Worm (Caenorhabditis elegans): ENCODE data around the gene best-22.

best-22 gene

ce11 chrIV:12349639-12350038 is at the start of gene best-22:
TSS of gene best-22 (plus strand) at chrIV:12349939.
- TF ChIP-seq Y5F2A.4 (GFP tag; optimal IDR thresholded peaks at IDR 0.05): no peak
- no peak for TF ChIP-seq gei-8 (GFP tag; optimal IDR thresholded peaks at IDR 0.05)
- no peak for TF ChIP-seq ceh-62 (tag; optimal IDR thresholded peaks at IDR 0.05)
- no peak for TF ChIP-seq spr-3 (GFP tag; optimal IDR thresholded peaks at IDR 0.05)
- no peak for TF ChIP-seq pqm-1 (tag; optimal IDR thresholded peaks at IDR 0.05)
- TF ChIP-seq lin-38 (GFP tag; IDR thresholded peaks at IDR 0.05): no peak
- TF ChIP-seq skn-1 (tag; optimal IDR thresholded peaks at IDR 0.05): no peak
- no peak for TF ChIP-seq php-3 (GFP tag; IDR thresholded peaks at IDR 0.05)
- TF ChIP-seq lim-7 (GFP tag; IDR thresholded peaks at IDR 0.05): no peak
- TF ChIP-seq vab-7 (GFP tag; IDR thresholded peaks at IDR 0.05): no peak
- TF ChIP-seq unc-39 (tag; optimal IDR thresholded peaks at IDR 0.05): no peak
- TF ChIP-seq unc-130 (GFP tag; optimal IDR thresholded peaks at IDR 0.05): no peak

DNA sequence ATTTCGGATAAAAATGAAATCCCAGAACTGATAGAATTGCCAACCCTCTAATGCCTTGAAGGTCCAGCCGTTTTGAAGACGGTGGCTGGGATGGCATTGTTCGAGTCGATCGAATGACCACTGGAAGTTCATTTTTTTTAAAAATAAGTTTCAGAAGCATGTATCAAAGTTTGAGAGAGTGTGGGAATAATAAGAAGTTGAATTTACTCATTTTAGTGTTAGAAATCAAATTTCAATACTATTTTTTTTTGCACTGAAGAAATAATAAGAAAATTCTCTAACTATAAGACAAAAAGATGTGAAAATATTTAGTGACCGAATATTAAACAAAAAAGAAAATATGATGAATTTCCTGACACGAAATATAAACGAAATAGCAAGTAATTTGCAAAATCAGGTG is 48.6 kb upstream of the best-22 start, which contains the start of gene oac-59:
Gene oac-59 (minus strand): TSS at position 101 of the 400 bp plus-strand sequence.
- TF ChIP-seq aha-1 (tag) (peak; percentile 4), dve-1 (tag; optimal IDR thresholded peaks at IDR 0.05; ENCODE audit: insufficient read depth) (no peak), lim-7 (GFP tag; IDR thresholded peaks at IDR 0.05) (no peak), ZK546.5 (tag; optimal IDR thresholded peaks at IDR 0.05) (no peak), nhr-77 (tag; optimal IDR thresholded peaks at IDR 0.05) (no peak), daf-19 (GFP tag; conservative IDR thresholded peaks at IDR 0.05) (no peak)

ce11 chrIV:12302885-12303284 is 46.9 kb upstream of the best-22 start:
- TF ChIP-seq skn-1 (tag; optimal IDR thresholded peaks at IDR 0.05) (no peak), ZK546.5 (tag; optimal IDR thresholded peaks at IDR 0.05) (no peak), duxl-1 (tag; optimal IDR thresholded peaks at IDR 0.05; ENCODE audit: poor library complexity) (no peak), lin-13 (GFP tag; optimal IDR thresholded peaks at IDR 0.05) (no peak), mdt-29 (GFP tag; IDR thresholded peaks at IDR 0.05) (no peak), hlh-30 (tag; optimal IDR thresholded peaks at IDR 0.05; ENCODE audit: insufficient read depth) (no peak), zag-1 (tag; optimal IDR thresholded peaks at IDR 0.05) (no peak), hmg-1.1 (GFP tag; IDR thresholded peaks at IDR 0.05) (no peak), nhr-77 (tag; optimal IDR thresholded peaks at IDR 0.05) (no peak), dmd-9 (GFP tag; IDR thresholded peaks at IDR 0.05) (no peak), madf-9 (GFP tag; conservative IDR thresholded peaks at IDR 0.05) (no peak), lin-15B (tag; optimal IDR thresholded peaks at IDR 0.05) (no peak), mdl-1 (tag; optimal IDR thresholded peaks at IDR 0.05) (no peak), daf-16 (GFP tag; optimal IDR thresholded peaks at IDR 0.05) (no peak), daf-16 (tag; optimal IDR thresholded peaks at IDR 0.05) (peak; percentile 48), hlh-11 (tag; optimal IDR thresholded peaks at IDR 0.05) (peak; percentile 20), dve-1 (tag; optimal IDR thresholded peaks at IDR 0.05; ENCODE audit: insufficient read depth) (peak; percentile 54), vab-7 (GFP tag; IDR thresholded peaks at IDR 0.05) (no peak), F49E8.2 (tag; optimal IDR thresholded peaks at IDR 0.05; ENCODE audit: borderline replicate concordance) (no peak), arid-1 (GFP tag; conservative IDR thresholded peaks at IDR 0.05) (no peak), set-16 (GFP tag; IDR thresholded peaks at IDR 0.05) (no peak), tra-1 (GFP tag; IDR thresholded peaks at IDR 0.05) (no peak), saeg-2 (GFP tag; IDR thresholded peaks at IDR 0.05) (no peak), php-3 (GFP tag; IDR thresholded peaks at IDR 0.05) (peak; percentile 66), nhr-28 (tag; optimal IDR thresholded peaks at IDR 0.05) (peak; percentile 76), gei-8 (GFP tag; optimal IDR thresholded peaks at IDR 0.05) (no peak), nhr-11 (tag; optimal IDR thresholded peaks at IDR 0.05) (no peak), unc-130 (GFP tag; optimal IDR thresholded peaks at IDR 0.05) (no peak), hif-1 (tag; optimal IDR thresholded peaks at IDR 0.05) (no peak), pqm-1 (tag; optimal IDR thresholded peaks at IDR 0.05) (peak; percentile 89), nhr-48 (tag; optimal IDR thresholded peaks at IDR 0.05) (no peak), nhr-41 (GFP tag; IDR thresholded peaks at IDR 0.05) (no peak)

Data from whole organism, L4 larva.